Worm (Caenorhabditis elegans) whole organism, early embryonic: ENCODE measurements around the gene F57H12.5.
A peak's percentile ranks its signal among the peaks of the same experiment; 100 is the strongest.

Source experiments
- B0310.2 ChIP-seq: sonication (generic microtip); optimal IDR thresholded peaks from 2 replicates; lab custom pipeline; 2016; ENCODE audit warnings: mild to moderate bottlenecking, missing genetic modification characterization, missing compliant biosample characterization
- F13C5.2 ChIP-seq: sonication (generic microtip); optimal IDR thresholded peaks from 2 replicates; lab custom pipeline; 2017; ENCODE audit warnings: mild to moderate bottlenecking, missing genetic modification characterization, inconsistent platforms, missing compliant biosample characterization
- aly-1 ChIP-seq: sonication (generic microtip); optimal IDR thresholded peaks from 2 replicates; lab custom pipeline; 2016; ENCODE audit warnings: missing genetic modification characterization, missing compliant biosample characterization
- ama-1 ChIP-seq: fragments of 150-350 bp; optimal IDR thresholded peaks from 2 replicates; lab custom pipeline; 2014
- ceh-13 ChIP-seq: fragments of 200-800 bp; sonication (Bioruptor generic); optimal IDR thresholded peaks from 2 replicates; lab custom pipeline; 2018; ENCODE audit warnings: mild to moderate bottlenecking, missing genetic modification characterization, missing compliant biosample characterization
- ceh-36 ChIP-seq: sonication (generic microtip); optimal IDR thresholded peaks from 2 replicates; lab custom pipeline; 2016; ENCODE audit warnings: missing genetic modification characterization, inconsistent platforms, missing compliant biosample characterization
- ets-7 ChIP-seq: sonication (generic microtip); optimal IDR thresholded peaks from 2 replicates; lab custom pipeline; 2016; ENCODE audit warnings: missing genotype, missing genetic modification characterization, missing compliant biosample characterization
- flt-1 ChIP-seq: fragments of 200-800 bp; sonication (Bioruptor generic); IDR thresholded peaks from 2 replicates; pipeline ENCODE4 v1.3.6; 2022; ENCODE audit warnings: missing genetic modification characterization, missing compliant biosample characterization
- hmbx-1 ChIP-seq: sonication (generic microtip); optimal IDR thresholded peaks from 2 replicates; lab custom pipeline; 2016; ENCODE audit warnings: mild to moderate bottlenecking, missing genetic modification characterization, missing compliant biosample characterization
- hmg-4 ChIP-seq: fragments of 200-800 bp; sonication (Bioruptor generic); optimal IDR thresholded peaks from 2 replicates; lab custom pipeline; 2018; ENCODE audit warnings: mild to moderate bottlenecking, missing genetic modification characterization, missing compliant biosample characterization
- hnd-1 ChIP-seq: sonication (generic microtip); optimal IDR thresholded peaks from 2 replicates; lab custom pipeline; 2016; ENCODE audit warnings: missing genetic modification characterization, missing compliant biosample characterization
- pes-1 ChIP-seq: fragments of 200-800 bp; sonication (Bioruptor generic); IDR thresholded peaks from 2 replicates; pipeline ENCODE4 v1.3.6; 2022; ENCODE audit warnings: missing genetic modification reagents, missing genetic modification characterization, missing compliant biosample characterization
- scrt-1 ChIP-seq: fragments of 200-800 bp; sonication (Bioruptor generic); IDR thresholded peaks from 2 replicates; pipeline ENCODE4 v1.3.6; 2022; ENCODE audit warnings: missing genetic modification characterization, missing compliant biosample characterization
- sea-1 ChIP-seq: fragments of 200-800 bp; sonication (Bioruptor generic); conservative IDR thresholded peaks from 2 replicates; pipeline ENCODE4 v1.3.6; 2022; ENCODE audit warnings: missing genetic modification characterization, missing compliant biosample characterization
- tbx-11 ChIP-seq: fragments of 200-800 bp; sonication (Bioruptor generic); IDR thresholded peaks from 2 replicates; pipeline ENCODE4 v1.3.6; 2022; ENCODE audit warnings: missing genetic modification characterization, missing compliant biosample characterization
- tbx-37 ChIP-seq: fragments of 200-800 bp; sonication (Bioruptor generic); conservative IDR thresholded peaks from 2 replicates; pipeline ENCODE4 v1.3.6; 2022; ENCODE audit warnings: missing genetic modification reagents, missing genetic modification characterization, missing compliant biosample characterization
- tra-4 ChIP-seq: sonication (generic microtip); optimal IDR thresholded peaks from 2 replicates; lab custom pipeline; 2017; ENCODE audit warnings: missing genetic modification characterization, missing compliant biosample characterization

F57H12.5 gene

DNA sequence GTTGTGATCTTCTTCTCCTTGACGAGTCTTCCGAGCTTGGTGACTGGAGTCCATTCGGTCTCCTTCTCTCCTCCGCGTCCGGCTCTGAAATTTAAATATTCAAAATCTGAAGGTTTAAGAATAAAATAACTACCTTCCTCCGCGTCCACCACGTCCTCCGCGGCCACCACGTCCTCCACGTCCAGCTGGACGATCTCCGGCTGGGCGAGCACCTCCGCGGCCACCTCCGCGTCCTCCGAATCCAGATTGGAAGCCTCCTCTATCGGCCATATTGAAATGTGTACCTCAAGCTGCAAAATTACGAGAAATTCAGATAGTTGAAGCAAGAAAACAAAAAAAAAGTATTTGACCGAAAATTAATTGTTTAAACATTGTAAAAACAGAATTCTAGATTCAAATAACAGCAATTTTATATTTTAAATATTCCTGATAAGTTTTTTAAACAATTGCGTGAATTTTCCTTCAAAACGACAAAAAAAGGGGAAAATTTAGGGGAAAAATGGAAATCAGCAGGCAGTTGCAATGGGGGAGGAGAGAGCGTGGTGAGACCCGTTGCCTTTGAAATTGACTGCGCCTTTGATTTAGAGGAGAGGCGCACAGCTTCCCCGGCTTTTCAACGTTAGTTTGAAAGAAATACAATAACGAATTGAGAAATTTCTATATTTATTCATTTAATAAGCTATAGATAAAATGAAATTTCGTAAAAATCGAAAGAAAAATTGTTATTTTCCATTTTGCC is 40.8 kb upstream of the F57H12.5 start, which contains the start of gene rps-2:
Gene rps-2 (minus strand): TSS at position 290 of the 739 bp plus-strand sequence.
- TF ChIP-seq hmg-4 (GFP tag; lab: Kevin White, UChicago) = no peak
- TF ChIP-seq ceh-13 (GFP tag; lab: Kevin White, UChicago) = no peak
- no peak for TF ChIP-seq aly-1
- no peak for TF ChIP-seq pes-1
- TF ChIP-seq tra-4 (tag; lab: Kevin White, UChicago) = no peak
- TF ChIP-seq B0310.2 = no peak
- peak; percentile 8; the same call in 1 of the 2 replicates for TF ChIP-seq tbx-11 (GFP tag; lab: Robert Waterston, UW)
- TF ChIP-seq sea-1 (GFP tag; lab: Robert Waterston, UW) = no peak
- peak; percentile 35 for TF ChIP-seq F13C5.2 (tag; lab: Kevin White, UChicago)
- no peak for TF ChIP-seq ceh-36
- TF ChIP-seq hmbx-1 (tag; lab: Kevin White, UChicago) = no peak
- TF ChIP-seq hnd-1 (tag; lab: Kevin White, UChicago) = no peak
- TF ChIP-seq ama-1 = no peak

DNA sequence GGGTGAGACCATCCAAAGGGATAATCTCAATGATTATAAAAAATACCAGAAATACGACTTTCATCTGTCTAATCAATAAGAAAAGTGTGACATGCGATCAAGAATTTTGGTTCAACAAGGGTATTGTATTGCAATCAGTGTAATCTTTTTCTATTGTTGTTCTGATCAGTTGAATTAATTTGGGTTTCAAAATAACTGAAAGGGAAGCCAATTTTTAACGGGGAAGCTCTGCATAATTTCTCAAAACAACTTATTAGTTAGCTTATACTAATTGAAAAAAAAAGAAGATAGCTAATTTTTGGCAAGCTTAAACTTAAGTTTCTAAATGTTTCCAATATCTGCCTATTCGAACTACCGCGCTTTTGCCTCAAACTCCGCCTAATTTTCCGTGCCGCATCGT is 39.9 kb upstream of the F57H12.5 start, which contains the start of gene C49H3.12:
Gene C49H3.12 (minus strand): TSS at position 101 of the 400 bp plus-strand sequence.
- TF ChIP-seq ets-7 (tag; lab: Kevin White, UChicago) = no peak
- TF ChIP-seq pes-1 = no peak
- TF ChIP-seq sea-1 (GFP tag; lab: Robert Waterston, UW) = no peak
- no peak for TF ChIP-seq hnd-1 (tag; lab: Kevin White, UChicago)
- TF ChIP-seq tbx-11 (GFP tag; lab: Robert Waterston, UW) = no peak
- no peak for TF ChIP-seq B0310.2
- TF ChIP-seq ama-1 = no peak
- no peak for TF ChIP-seq tbx-37 (GFP tag; lab: Robert Waterston, UW)
- TF ChIP-seq ceh-13 (GFP tag; lab: Kevin White, UChicago) = no peak
- no peak for TF ChIP-seq ceh-36
- no peak for TF ChIP-seq F13C5.2 (tag; lab: Kevin White, UChicago)
- no peak for TF ChIP-seq aly-1
- TF ChIP-seq scrt-1 (GFP tag; lab: Robert Waterston, UW) = no peak
- no peak for TF ChIP-seq flt-1 (GFP tag; lab: Robert Waterston, UW)
- TF ChIP-seq hmbx-1 (tag; lab: Kevin White, UChicago) = no peak
- no peak for TF ChIP-seq hmg-4 (GFP tag; lab: Kevin White, UChicago)

DNA sequence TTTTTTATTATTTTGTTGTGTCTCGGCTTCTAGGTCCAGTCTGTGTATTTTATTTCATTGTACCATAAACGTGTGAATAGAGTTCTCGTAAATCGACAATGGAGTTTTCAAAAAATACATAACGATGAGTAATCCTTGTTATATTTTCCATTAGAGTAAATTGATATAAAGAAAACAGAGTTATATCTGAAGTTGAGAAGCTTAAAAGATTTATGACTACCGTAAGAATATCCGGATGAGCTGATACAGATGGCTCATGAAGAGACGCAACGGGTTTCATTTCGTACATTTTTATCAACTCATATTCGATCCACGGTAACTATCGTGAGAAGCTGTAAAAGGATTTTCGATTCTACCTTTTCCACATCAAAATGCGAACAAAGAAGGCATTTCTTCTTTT is 39.3 kb upstream of the F57H12.5 start, which contains the start of gene gcy-8:
Gene gcy-8 (plus strand): TSS at position 301 of the 400 bp plus-strand sequence.
- no peak for TF ChIP-seq F13C5.2 (tag; lab: Kevin White, UChicago)
- no peak for TF ChIP-seq tbx-11 (GFP tag; lab: Robert Waterston, UW)
- no peak for TF ChIP-seq hmbx-1 (tag; lab: Kevin White, UChicago)
- no peak for TF ChIP-seq ceh-36
- TF ChIP-seq hmg-4 (GFP tag; lab: Kevin White, UChicago) = no peak
- no peak for TF ChIP-seq ceh-13 (GFP tag; lab: Kevin White, UChicago)
- no peak for TF ChIP-seq pes-1
- no peak for TF ChIP-seq tbx-37 (GFP tag; lab: Robert Waterston, UW)
- TF ChIP-seq ama-1 = no peak
- no peak for TF ChIP-seq aly-1
- no peak for TF ChIP-seq tra-4 (tag; lab: Kevin White, UChicago)
- TF ChIP-seq scrt-1 (GFP tag; lab: Robert Waterston, UW) = no peak
- no peak for TF ChIP-seq sea-1 (GFP tag; lab: Robert Waterston, UW)

DNA sequence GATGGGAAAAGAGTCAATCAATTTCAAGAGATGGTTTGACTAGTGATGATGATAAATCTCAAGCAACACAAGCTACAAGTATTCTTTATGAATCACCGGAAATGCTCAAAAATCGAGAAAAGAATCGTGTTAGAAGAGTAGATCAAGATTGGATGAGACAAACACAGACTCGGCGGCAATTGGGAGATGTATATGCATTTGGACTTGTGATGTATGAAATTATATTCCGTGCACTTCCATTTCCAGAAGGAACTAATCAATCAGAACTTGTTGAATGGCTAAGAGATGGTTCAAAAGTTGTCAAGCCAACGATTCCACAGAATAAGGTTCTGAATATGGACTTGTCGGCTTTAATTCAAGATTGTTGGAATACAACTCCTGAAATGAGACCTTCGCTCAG is 35.2 kb upstream of the F57H12.5 start:
- TF ChIP-seq scrt-1 (GFP tag; lab: Robert Waterston, UW) = no peak
- TF ChIP-seq flt-1 (GFP tag; lab: Robert Waterston, UW) = no peak
- no peak for TF ChIP-seq ama-1
- TF ChIP-seq F13C5.2 (tag; lab: Kevin White, UChicago) = no peak
- no peak for TF ChIP-seq hmg-4 (GFP tag; lab: Kevin White, UChicago)
- no peak for TF ChIP-seq ceh-36
- no peak for TF ChIP-seq hnd-1 (tag; lab: Kevin White, UChicago)
- TF ChIP-seq aly-1 = no peak
- no peak for TF ChIP-seq ets-7 (tag; lab: Kevin White, UChicago)
- no peak for TF ChIP-seq sea-1 (GFP tag; lab: Robert Waterston, UW)
- TF ChIP-seq ceh-13 (GFP tag; lab: Kevin White, UChicago) = no peak

DNA sequence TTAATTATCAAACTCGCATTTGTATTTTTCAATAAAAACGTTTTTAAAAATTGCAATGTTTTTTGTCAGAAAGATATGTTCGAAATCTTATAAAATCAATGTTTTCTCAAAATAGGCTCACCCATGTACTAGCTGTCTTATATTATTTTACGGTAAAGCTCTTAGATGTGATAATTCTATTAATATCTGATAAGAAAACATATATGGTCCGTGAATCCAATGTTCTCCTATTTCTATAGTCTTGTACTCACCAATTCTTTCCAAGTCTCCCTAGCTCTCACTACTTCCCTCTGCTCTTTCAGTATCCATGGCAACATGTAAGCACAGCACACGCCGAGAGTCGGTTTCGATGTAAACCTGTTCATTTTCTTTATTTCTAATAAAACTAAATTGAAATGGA is 33.4 kb upstream of the F57H12.5 start, which contains the start of gene bbs-2:
Gene bbs-2 (plus strand): TSS at position 301 of the 400 bp plus-strand sequence.
- no peak for TF ChIP-seq flt-1 (GFP tag; lab: Robert Waterston, UW)
- no peak for TF ChIP-seq tbx-37 (GFP tag; lab: Robert Waterston, UW)
- no peak for TF ChIP-seq ceh-36
- TF ChIP-seq ama-1 = no peak
- TF ChIP-seq B0310.2 = no peak
- TF ChIP-seq pes-1 = no peak
- TF ChIP-seq ets-7 (tag; lab: Kevin White, UChicago) = no peak
- no peak for TF ChIP-seq aly-1
- no peak for TF ChIP-seq tbx-11 (GFP tag; lab: Robert Waterston, UW)
- no peak for TF ChIP-seq scrt-1 (GFP tag; lab: Robert Waterston, UW)
- TF ChIP-seq F13C5.2 (tag; lab: Kevin White, UChicago) = no peak
- TF ChIP-seq ceh-13 (GFP tag; lab: Kevin White, UChicago) = no peak
- no peak for TF ChIP-seq hmg-4 (GFP tag; lab: Kevin White, UChicago)
- no peak for TF ChIP-seq tra-4 (tag; lab: Kevin White, UChicago)
- no peak for TF ChIP-seq hmbx-1 (tag; lab: Kevin White, UChicago)
- no peak for TF ChIP-seq sea-1 (GFP tag; lab: Robert Waterston, UW)
- TF ChIP-seq hnd-1 (tag; lab: Kevin White, UChicago) = no peak

DNA sequence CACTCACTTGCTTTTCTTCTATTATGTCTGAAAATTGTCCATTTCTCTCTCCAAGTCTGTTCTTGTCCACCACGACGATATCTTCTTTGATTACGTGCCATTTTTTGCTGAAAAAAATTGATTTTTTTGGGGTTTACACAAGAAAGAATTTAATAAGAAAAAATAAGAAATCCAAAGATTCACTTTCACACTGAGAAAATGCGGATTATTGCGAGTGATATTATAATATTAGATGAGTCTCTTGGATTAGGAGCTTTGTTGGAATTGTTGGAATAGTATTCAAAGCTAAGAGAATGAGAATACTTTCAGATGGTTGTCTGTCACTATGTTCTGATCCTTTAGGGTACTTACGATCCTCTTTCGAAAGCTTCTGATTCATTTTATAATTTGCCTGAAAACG is 28.3 kb upstream of the F57H12.5 start, which contains the start of gene F20D12.7:
Gene F20D12.7 (minus strand): TSS at position 101 of the 400 bp plus-strand sequence.
- TF ChIP-seq F13C5.2 (tag; lab: Kevin White, UChicago) = no peak
- no peak for TF ChIP-seq tbx-37 (GFP tag; lab: Robert Waterston, UW)
- TF ChIP-seq ceh-36 = no peak
- TF ChIP-seq hnd-1 (tag; lab: Kevin White, UChicago) = no peak
- TF ChIP-seq hmbx-1 (tag; lab: Kevin White, UChicago) = no peak
- TF ChIP-seq pes-1 = no peak
- TF ChIP-seq ets-7 (tag; lab: Kevin White, UChicago) = no peak
- TF ChIP-seq B0310.2 = no peak
- no peak for TF ChIP-seq scrt-1 (GFP tag; lab: Robert Waterston, UW)
- TF ChIP-seq tra-4 (tag; lab: Kevin White, UChicago) = no peak
- TF ChIP-seq ceh-13 (GFP tag; lab: Kevin White, UChicago) = no peak
- no peak for TF ChIP-seq flt-1 (GFP tag; lab: Robert Waterston, UW)
- TF ChIP-seq aly-1 = no peak
- TF ChIP-seq ama-1 = no peak
- TF ChIP-seq sea-1 (GFP tag; lab: Robert Waterston, UW) = no peak
- TF ChIP-seq tbx-11 (GFP tag; lab: Robert Waterston, UW) = no peak
- TF ChIP-seq hmg-4 (GFP tag; lab: Kevin White, UChicago) = no peak
